Fruit fly (Drosophila melanogaster) whole organism, pupa: ENCODE data around the gene spn-B.

Experiments used
- CG10348 ChIP-seq: fragments of 200-800 bp; sonication (Bioruptor generic); IDR thresholded peaks from 2 replicates; pipeline ENCODE4 v1.3.6; 2022; ENCODE audit warnings: missing biosample characterization, missing genetic modification characterization
- CG12605 ChIP-seq: fragments of 200-800 bp; sonication (Bioruptor generic); IDR thresholded peaks from 2 replicates; pipeline ENCODE4 v1.3.6; 2022; ENCODE audit warnings: missing biosample characterization, missing genetic modification characterization
- CG13204 ChIP-seq: fragments of 200-800 bp; sonication (Bioruptor generic); optimal IDR thresholded peaks from 2 replicates; lab custom pipeline; 2018; ENCODE audit warnings: missing biosample characterization, mild to moderate bottlenecking, missing genetic modification characterization, moderate library complexity
- CG14655 ChIP-seq: fragments of 200-800 bp; sonication (Bioruptor generic); optimal IDR thresholded peaks from 3 replicates; lab custom pipeline; 2017; ENCODE audit warnings: mild to moderate bottlenecking, missing biosample characterization, missing genetic modification reagents, missing genetic modification characterization
- CG15710 ChIP-seq: fragments of 200-800 bp; sonication (Bioruptor generic); optimal IDR thresholded peaks from 2 replicates; lab custom pipeline; 2018; ENCODE audit warnings: missing biosample characterization, mild to moderate bottlenecking, missing genetic modification characterization, moderate library complexity
- CG17806 ChIP-seq: fragments of 200-800 bp; sonication (Bioruptor generic); optimal IDR thresholded peaks from 2 replicates; lab custom pipeline; 2018; ENCODE audit warnings: missing biosample characterization, mild to moderate bottlenecking, missing genetic modification characterization, moderate library complexity
- CG32121 ChIP-seq: fragments of 200-800 bp; sonication (Bioruptor generic); IDR thresholded peaks from 2 replicates; pipeline ENCODE4 v1.3.6; 2022; ENCODE audit warnings: missing biosample characterization, missing genetic modification characterization
- CG34367 ChIP-seq: fragments of 200-800 bp; sonication (Bioruptor generic); optimal IDR thresholded peaks from 2 replicates; lab custom pipeline; 2018; ENCODE audit warnings: missing biosample characterization, mild to moderate bottlenecking, missing genetic modification characterization
- CG4496 ChIP-seq: fragments of 200-800 bp; sonication (Bioruptor generic); IDR thresholded peaks from 3 replicates; pipeline ENCODE4 v1.3.6; 2022; ENCODE audit warnings: missing biosample characterization, missing genetic modification characterization
- CG8159 ChIP-seq: fragments of 200-800 bp; sonication (Bioruptor generic); optimal IDR thresholded peaks from 3 replicates; lab custom pipeline; 2018; ENCODE audit warnings: missing biosample characterization, mild to moderate bottlenecking, missing genetic modification characterization, moderate library complexity
- CG8301 ChIP-seq: fragments of 200-800 bp; sonication (Bioruptor generic); optimal IDR thresholded peaks from 2 replicates; lab custom pipeline; 2018; ENCODE audit warnings: missing biosample characterization, mild to moderate bottlenecking, missing genetic modification characterization
- CG9948 ChIP-seq: fragments of 200-800 bp; sonication (Bioruptor generic); optimal IDR thresholded peaks from 2 replicates; lab custom pipeline; 2018; ENCODE audit warnings: missing biosample characterization, mild to moderate bottlenecking, missing genetic modification characterization, moderate library complexity
- D1 ChIP-seq: fragments of 200-800 bp; sonication (Bioruptor generic); optimal IDR thresholded peaks from 2 replicates; lab custom pipeline; 2018; ENCODE audit warnings: missing biosample characterization, mild to moderate bottlenecking, missing genetic modification characterization, moderate library complexity
- EcR ChIP-seq: fragments of 200-800 bp; sonication (Bioruptor generic); optimal IDR thresholded peaks from 3 replicates; lab custom pipeline; 2019; ENCODE audit warnings: missing biosample characterization, missing genetic modification characterization, mild to moderate bottlenecking, moderate library complexity, missing genetic modification reagents
- Ets98B ChIP-seq: fragments of 200-800 bp; sonication (Bioruptor generic); IDR thresholded peaks from 2 replicates; pipeline ENCODE4 v1.3.6; 2022; ENCODE audit warnings: missing biosample characterization, missing genetic modification characterization
- Pif1A ChIP-seq: fragments of 200-800 bp; sonication (Bioruptor generic); optimal IDR thresholded peaks from 3 replicates; lab custom pipeline; 2016; ENCODE audit warnings: missing biosample characterization, missing genetic modification characterization
- Pif1B ChIP-seq: fragments of 200-800 bp; sonication (Bioruptor generic); optimal IDR thresholded peaks from 3 replicates; lab custom pipeline; 2016; ENCODE audit warnings: missing biosample characterization, missing genetic modification characterization
- Snoo ChIP-seq: fragments of 200-800 bp; sonication (Bioruptor generic); optimal IDR thresholded peaks from 3 replicates; lab custom pipeline; 2017; ENCODE audit warnings: missing biosample characterization, mild to moderate bottlenecking, missing genetic modification characterization, inconsistent platforms
- fd96Ca ChIP-seq: fragments of 200-800 bp; sonication (Bioruptor generic); IDR thresholded peaks from 3 replicates; pipeline ENCODE4 v1.3.6; 2022; ENCODE audit warnings: missing biosample characterization, missing genetic modification characterization
- gl ChIP-seq: fragments of 200-800 bp; sonication (Bioruptor generic); optimal IDR thresholded peaks from 2 replicates; lab custom pipeline; 2018; ENCODE audit warnings: missing biosample characterization, mild to moderate bottlenecking, missing genetic modification characterization
- rn ChIP-seq: fragments of 200-800 bp; sonication (Bioruptor generic); IDR thresholded peaks from 2 replicates; pipeline ENCODE4 v1.3.6; 2022; ENCODE audit warnings: missing biosample characterization, missing genetic modification characterization

Gene spn-B

dm6 chr3R:14285059-14285953 is 42.5 kb upstream of the spn-B start:
- TF ChIP-seq Ets98B (GFP tag; lab: Robert Waterston, UW) (no peak), D1 (no peak), CG8159 (tag; lab: Kevin White, UChicago) (no peak), fd96Ca (GFP tag; lab: Robert Waterston, UW) (no peak), CG9948 (tag; lab: Kevin White, UChicago) (no peak), EcR (GFP tag; lab: Kevin White, UChicago) (no peak), CG13204 (no peak), Pif1A (GFP tag; lab: Kevin White, UChicago) (no peak), CG4496 (GFP tag; lab: Robert Waterston, UW) (no peak), CG17806 (tag; lab: Kevin White, UChicago) (no peak), Pif1B (GFP tag; lab: Kevin White, UChicago) (no peak)

dm6 chr3R:14286320-14287190 is 41.3 kb upstream of the spn-B start, which contains the start of gene trx:
Gene trx, minus strand, starts transcription at chr3R:14286903.
- peak; percentile 24 for TF ChIP-seq CG13204
- no peak for TF ChIP-seq CG8301 (tag; lab: Kevin White, UChicago)
- TF ChIP-seq gl (tag; lab: Kevin White, UChicago) = peak; percentile 30
- TF ChIP-seq CG8159 (tag; lab: Kevin White, UChicago) = no peak
- TF ChIP-seq D1 = no peak
- TF ChIP-seq Pif1A (GFP tag; lab: Kevin White, UChicago) = peak; percentile 25
- TF ChIP-seq fd96Ca (GFP tag; lab: Robert Waterston, UW) = no peak
- TF ChIP-seq CG15710 = no peak
- no peak for TF ChIP-seq CG12605 (GFP tag; lab: Robert Waterston, UW)
- no peak for TF ChIP-seq CG34367 (tag; lab: Kevin White, UChicago)
- TF ChIP-seq rn (GFP tag; lab: Robert Waterston, UW) = no peak
- peak; percentile 75 for TF ChIP-seq Pif1B (GFP tag; lab: Kevin White, UChicago)
- no peak for TF ChIP-seq CG17806 (tag; lab: Kevin White, UChicago)
- peak; percentile 46 for TF ChIP-seq EcR (GFP tag; lab: Kevin White, UChicago)
- TF ChIP-seq CG32121 = no peak
- no peak for TF ChIP-seq CG10348 (GFP tag; lab: Robert Waterston, UW)
- TF ChIP-seq Snoo (tag; lab: Kevin White, UChicago) = peak; percentile 2
- no peak for TF ChIP-seq CG4496 (GFP tag; lab: Robert Waterston, UW)
- TF ChIP-seq CG14655 (GFP tag; lab: Kevin White, UChicago) = no peak
- no peak for TF ChIP-seq CG9948 (tag; lab: Kevin White, UChicago)
- TF ChIP-seq Ets98B (GFP tag; lab: Robert Waterston, UW) = no peak
- TF ChIP-seq, all 21 proteins: peak for 6

dm6 chr3R:14287980-14288379 is 39.9 kb upstream of the spn-B start:
- no peak for TF ChIP-seq D1
- no peak for TF ChIP-seq Pif1A (GFP tag; lab: Kevin White, UChicago)
- TF ChIP-seq CG14655 (GFP tag; lab: Kevin White, UChicago) = no peak
- TF ChIP-seq CG34367 (tag; lab: Kevin White, UChicago) = no peak
- no peak for TF ChIP-seq CG13204
- TF ChIP-seq CG17806 (tag; lab: Kevin White, UChicago) = no peak
- TF ChIP-seq, all 21 proteins: peak for 0

dm6 chr3R:14288669-14289383 is 39.0 kb upstream of the spn-B start, which contains the start of gene red:
Gene red, plus strand, starts transcription at chr3R:14289071.
- TF ChIP-seq CG32121 = 0 out of 2 replicates have a peak, but pooled peaks have one; percentile 11
- TF ChIP-seq CG17806 (tag; lab: Kevin White, UChicago) = no peak
- no peak for TF ChIP-seq Snoo (tag; lab: Kevin White, UChicago)
- no peak for TF ChIP-seq CG34367 (tag; lab: Kevin White, UChicago)
- TF ChIP-seq gl (tag; lab: Kevin White, UChicago) = no peak
- no peak for TF ChIP-seq CG9948 (tag; lab: Kevin White, UChicago)
- TF ChIP-seq Pif1B (GFP tag; lab: Kevin White, UChicago) = peak; percentile 49
- TF ChIP-seq Ets98B (GFP tag; lab: Robert Waterston, UW) = peak; percentile 57
- peak; percentile 56 for TF ChIP-seq CG8301 (tag; lab: Kevin White, UChicago)
- TF ChIP-seq EcR (GFP tag; lab: Kevin White, UChicago) = peak; percentile 57
- TF ChIP-seq CG15710 = no peak
- peak; percentile 4 for TF ChIP-seq CG13204
- TF ChIP-seq Pif1A (GFP tag; lab: Kevin White, UChicago) = peak; percentile 14
- no peak for TF ChIP-seq CG10348 (GFP tag; lab: Robert Waterston, UW)
- TF ChIP-seq CG14655 (GFP tag; lab: Kevin White, UChicago) = peak; percentile 59
- no peak; the same call in 2 of the 3 replicates for TF ChIP-seq fd96Ca (GFP tag; lab: Robert Waterston, UW)
- peak; percentile 52; the same call in 1 of the 3 replicates for TF ChIP-seq CG4496 (GFP tag; lab: Robert Waterston, UW)
- peak; percentile 12 for TF ChIP-seq D1
- no peak for TF ChIP-seq rn (GFP tag; lab: Robert Waterston, UW)
- peak; percentile 25; the same call in 1 of the 2 replicates for TF ChIP-seq CG12605 (GFP tag; lab: Robert Waterston, UW)
- peak; percentile 9 for TF ChIP-seq CG8159 (tag; lab: Kevin White, UChicago)
